Fruit fly (Drosophila melanogaster) whole organism: ENCODE results near the gene CG17687.

Experiments
- CG8478 ChIP-seq: fragments of >200 bp; optimal IDR thresholded peaks from 2 replicates; lab custom pipeline; 2018; ENCODE audit warnings: inconsistent platforms
- Dll ChIP-seq: fragments of >200 bp; optimal IDR thresholded peaks from 2 replicates; lab custom pipeline; 2017
- EcR ChIP-seq, 2 experiments: fragments of >200 bp; optimal IDR thresholded peaks; 2 replicates each; lab custom pipeline; 2017; ENCODE audit warnings: missing biosample characterization in 2 of 2, missing genetic modification characterization in 2 of 2, missing genetic modification reagents in 2 of 2
- pan ChIP-seq: fragments of >200 bp; optimal IDR thresholded peaks from 2 replicates; lab custom pipeline; 2017
- psq ChIP-seq: fragments of >200 bp; optimal IDR thresholded peaks from 2 replicates; lab custom pipeline; 2017
- usp ChIP-seq: fragments of >200 bp; optimal IDR thresholded peaks from 2 replicates; lab custom pipeline; 2017; ENCODE audit warnings: missing biosample characterization, missing genetic modification characterization, mixed read lengths

The CG17687 gene

DNA sequence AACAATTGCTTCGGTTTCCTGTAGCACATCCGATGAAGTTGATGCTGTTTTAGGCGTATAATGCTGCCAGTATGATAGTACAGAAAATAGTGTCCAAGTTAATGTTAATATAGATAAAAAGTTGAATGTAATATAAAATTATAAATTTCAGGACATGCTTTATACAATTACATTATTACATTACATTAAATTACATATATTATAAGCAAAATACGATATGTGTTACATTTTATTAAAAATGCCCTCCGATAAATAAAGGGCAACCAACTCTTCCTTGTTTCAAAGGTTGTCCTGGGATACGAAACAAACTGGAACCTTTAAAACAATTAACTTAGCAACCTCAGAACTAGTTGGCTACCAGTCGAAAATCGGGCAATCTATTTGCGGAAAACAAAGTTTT, at the start of gene CG17687:
Gene CG17687 (plus strand): TSS at position 301 of the 400 bp plus-strand sequence.
- TF ChIP-seq usp (GFP tag; lab: Kevin White, UChicago) = no peak
- no peak for TF ChIP-seq psq (lab: Kevin White, UChicago)
- no peak for TF ChIP-seq Dll (lab: Kevin White, UChicago)
- TF ChIP-seq EcR (GFP tag; optimal IDR thresholded peaks at IDR 0.05; lab: Kevin White, UChicago) = no peak
- no peak for TF ChIP-seq CG8478
- TF ChIP-seq pan = no peak

DNA sequence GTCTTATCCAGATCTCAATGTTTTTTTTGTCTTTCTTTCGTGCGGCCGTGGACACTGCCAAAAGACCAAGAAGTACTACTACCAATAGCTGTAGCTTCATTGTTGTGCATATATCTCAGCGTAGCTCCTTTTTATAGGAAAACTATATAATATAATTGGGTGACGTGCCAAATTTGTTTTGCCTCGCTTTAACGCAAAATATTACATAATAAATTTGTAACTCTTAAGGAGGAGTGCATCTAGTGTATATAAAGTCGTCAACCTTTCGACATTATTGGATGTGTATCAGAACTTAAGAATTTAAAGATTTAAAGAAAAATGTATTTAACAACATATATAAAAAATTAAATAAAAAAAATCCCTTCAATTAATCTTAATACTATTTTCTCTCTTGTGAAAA, 48.8 kb upstream of the CG17687 start, which contains the start of gene CG43147:
Gene CG43147 (minus strand): TSS at position 101 of the 400 bp plus-strand sequence.
- no peak for TF ChIP-seq psq (lab: Kevin White, UChicago)
- TF ChIP-seq pan = no peak
- TF ChIP-seq usp (GFP tag; lab: Kevin White, UChicago) = no peak
- TF ChIP-seq Dll (lab: Kevin White, UChicago) = no peak
- TF ChIP-seq EcR (GFP tag; optimal IDR thresholded peaks at IDR 0.05; lab: Kevin White, UChicago) = no peak
- no peak for TF ChIP-seq CG8478

DNA sequence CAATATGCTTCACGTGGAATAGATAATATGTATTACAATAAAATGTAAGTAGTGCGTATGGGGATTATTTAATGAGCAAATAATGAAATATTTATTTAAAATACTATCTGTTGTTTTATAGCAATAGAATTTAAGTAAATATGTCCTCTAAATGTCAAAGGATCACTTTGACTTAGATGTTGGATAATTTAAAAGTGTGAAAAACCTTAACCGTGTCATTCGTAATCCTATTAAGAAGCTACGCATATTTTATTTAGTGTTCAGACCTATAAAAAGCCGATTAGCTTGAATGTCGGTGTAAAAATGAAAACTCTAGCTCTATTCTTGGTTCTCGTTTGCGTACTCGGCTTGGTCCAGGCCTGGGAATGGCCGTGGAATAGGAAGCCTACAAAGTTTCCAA, 47.5 kb upstream of the CG17687 start, which contains the start of gene SP:
Gene SP (plus strand): TSS at position 301 of the 400 bp plus-strand sequence.
- no peak for TF ChIP-seq pan

DNA sequence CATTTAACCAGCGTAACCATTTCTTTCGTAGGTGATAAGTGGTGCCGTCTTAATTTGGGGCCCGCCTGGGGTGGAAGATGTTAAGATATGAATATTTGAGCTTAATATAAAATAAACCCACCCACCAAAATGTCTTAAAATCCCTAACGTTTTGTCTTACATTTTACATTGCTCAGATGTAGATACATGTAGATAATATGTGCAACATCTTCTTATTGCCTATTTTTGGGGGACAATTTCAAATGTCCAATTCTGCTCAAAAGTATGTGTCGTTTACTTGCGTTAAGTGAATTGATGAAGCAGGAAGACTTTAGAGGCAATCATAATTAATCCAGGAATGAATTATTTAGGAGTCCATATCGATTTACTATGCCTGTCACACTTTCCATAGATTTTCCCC, 47.0 kb upstream of the CG17687 start:
- TF ChIP-seq pan (no peak), Dll (lab: Kevin White, UChicago) (no peak), psq (lab: Kevin White, UChicago) (no peak), EcR (GFP tag; optimal IDR thresholded peaks at IDR 0.05; lab: Kevin White, UChicago) (no peak), CG8478 (no peak), usp (GFP tag; lab: Kevin White, UChicago) (no peak)

dm6 chr3L:13312250-13312649, 36.6 kb upstream of the CG17687 start:
- TF ChIP-seq usp (GFP tag; lab: Kevin White, UChicago) (no peak), Dll (lab: Kevin White, UChicago) (no peak), EcR (GFP tag; optimal IDR thresholded peaks at IDR 0.05; lab: Kevin White, UChicago) (no peak), CG8478 (no peak), pan (no peak), psq (lab: Kevin White, UChicago) (no peak)

dm6 chr3L:13328835-13329234, 20.0 kb upstream of the CG17687 start, which contains the start of gene CG14113:
CG14113 (plus strand) TSS chr3L:13329135.
- TF ChIP-seq CG8478 = no peak

DNA sequence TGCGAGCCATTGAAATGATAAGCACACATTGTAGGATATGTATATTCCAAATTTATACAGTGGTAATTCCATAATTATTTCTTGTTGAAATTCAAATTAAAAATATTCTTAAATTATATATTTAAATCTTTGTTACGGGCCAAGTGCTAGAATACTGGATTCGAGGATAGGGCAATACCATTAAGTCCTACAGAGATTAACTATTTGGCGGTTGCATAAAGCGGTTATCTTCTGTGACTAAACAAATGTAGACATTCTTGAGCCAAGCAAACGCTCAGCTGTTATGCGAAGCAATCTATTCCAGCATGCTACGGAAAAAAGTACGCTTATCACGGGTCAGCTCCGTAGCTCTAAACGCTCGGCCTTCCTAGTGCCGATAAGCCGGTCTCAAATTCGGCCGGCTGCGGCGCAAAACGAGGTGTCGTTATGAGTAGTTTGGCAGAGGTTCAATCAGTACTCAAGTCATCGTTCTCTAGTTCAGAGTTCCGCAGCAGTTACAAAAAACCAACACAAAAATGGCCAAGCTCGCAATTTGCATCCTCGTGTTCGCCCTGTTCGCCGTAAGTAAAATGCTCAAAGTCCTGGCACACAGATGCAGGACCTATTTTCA, 7.4 kb downstream of the CG17687 start, which contains the start of gene Nplp2:
Gene Nplp2 (plus strand): TSS at position 293 of the 610 bp plus-strand sequence.
- TF ChIP-seq EcR (GFP tag; optimal IDR thresholded peaks at IDR 0.05; lab: Kevin White, UChicago) (no peak), usp (GFP tag; lab: Kevin White, UChicago) (no peak), CG8478 (no peak), psq (lab: Kevin White, UChicago) (no peak), pan (no peak), Dll (lab: Kevin White, UChicago) (no peak)

DNA sequence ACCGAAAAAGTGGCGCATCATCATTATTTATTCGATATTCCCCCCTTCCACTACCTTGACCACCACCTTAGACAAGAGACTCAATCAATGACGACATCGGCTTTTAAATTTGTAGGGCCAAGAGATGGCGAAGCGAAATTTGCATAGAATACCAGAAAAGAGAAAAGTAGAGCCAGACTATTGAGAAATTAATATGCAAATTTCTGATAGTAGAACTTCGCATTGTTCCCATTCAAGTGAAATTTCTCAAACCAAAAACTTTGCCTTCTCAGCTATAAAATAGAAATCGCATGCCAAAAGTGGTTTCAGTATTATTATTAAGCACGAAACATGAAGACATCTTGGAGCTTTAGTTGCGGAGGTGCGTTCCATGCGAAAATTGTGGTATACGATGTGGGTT, 28.8 kb downstream of the CG17687 start, which contains the start of gene CG14111:
Gene CG14111 (plus strand): TSS at position 301 of the 400 bp plus-strand sequence.
- TF ChIP-seq CG8478 = no peak

DNA sequence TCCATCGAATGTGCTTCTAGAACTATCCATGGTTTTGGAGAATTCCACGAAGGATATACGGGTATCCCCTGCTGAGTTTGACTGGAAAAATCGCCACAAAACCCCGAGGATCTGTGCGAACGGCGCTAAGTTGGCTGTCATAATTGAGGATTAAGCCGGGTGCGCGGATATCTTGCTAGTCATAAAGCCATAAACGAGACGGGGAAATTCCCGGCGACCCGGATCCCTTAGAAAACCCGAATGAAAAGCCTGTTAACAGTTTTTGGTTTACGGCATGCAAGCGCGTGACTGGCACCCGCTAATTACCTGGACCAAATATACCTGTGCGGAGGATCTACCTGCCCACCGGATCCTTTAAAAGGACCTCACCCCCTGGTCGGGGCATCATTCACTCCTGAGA, 29.4 kb downstream of the CG17687 start, which contains the start of gene SNCF:
Gene SNCF (plus strand): TSS at position 382 of the 400 bp plus-strand sequence.
- TF ChIP-seq CG8478 (no peak), usp (GFP tag; lab: Kevin White, UChicago) (no peak), psq (lab: Kevin White, UChicago) (no peak), EcR (GFP tag; optimal IDR thresholded peaks at IDR 0.05; lab: Kevin White, UChicago) (no peak), pan (no peak), Dll (lab: Kevin White, UChicago) (no peak)

dm6 chr3L:13381160-13381559, 32.3 kb downstream of the CG17687 start, which contains the start of gene CG14107:
CG14107 (minus strand) TSS chr3L:13381346.
- TF ChIP-seq CG8478 (no peak), pan (no peak), psq (lab: Kevin White, UChicago) (no peak), usp (GFP tag; lab: Kevin White, UChicago) (no peak)

DNA sequence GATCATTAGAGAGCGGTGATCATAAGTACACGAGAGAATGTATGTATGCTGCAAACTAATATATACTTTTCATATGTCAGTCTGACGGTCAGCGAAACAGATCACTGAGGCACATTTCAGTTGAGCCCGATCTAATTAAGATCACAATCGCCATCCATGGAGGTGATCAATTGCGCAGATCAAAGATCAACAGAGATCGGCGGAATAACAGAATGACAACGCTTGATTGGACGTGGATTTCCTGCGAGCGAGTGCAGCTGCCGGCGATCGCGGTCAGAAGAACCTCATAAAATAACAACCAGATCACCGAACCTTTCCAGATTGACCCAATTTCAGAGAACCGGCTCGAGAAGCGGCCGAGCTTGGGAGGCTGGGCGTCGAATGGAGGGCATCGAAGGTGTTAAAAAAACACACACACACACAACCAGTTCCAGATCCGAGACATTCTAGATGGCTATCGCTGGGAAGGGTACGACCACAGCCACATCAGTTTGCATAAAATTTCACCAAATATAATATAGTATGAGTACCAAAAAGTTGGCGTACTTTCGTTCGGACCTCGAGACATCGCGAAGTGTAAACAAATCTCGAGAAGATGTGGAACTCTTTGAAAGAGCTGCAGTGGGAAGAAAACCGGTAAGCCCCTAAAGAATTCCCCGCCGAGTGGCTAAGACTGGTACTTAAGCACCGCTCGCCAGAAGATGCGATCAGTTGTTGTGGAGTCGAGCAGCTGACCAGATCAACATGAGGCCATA, 33.4 kb downstream of the CG17687 start, which contains the start of gene ImpL1:
Gene ImpL1 (plus strand): TSS at position 705 of the 755 bp plus-strand sequence.
- TF ChIP-seq psq (lab: Kevin White, UChicago) (no peak), CG8478 (no peak), usp (GFP tag; lab: Kevin White, UChicago) (no peak), pan (no peak), EcR (GFP tag; optimal IDR thresholded peaks at IDR 0.05; lab: Kevin White, UChicago) (no peak), Dll (lab: Kevin White, UChicago) (no peak)

dm6 chr3L:13384489-13384888, 35.7 kb downstream of the CG17687 start, which contains the start of gene CG14110:
CG14110 (plus strand) TSS chr3L:13384789.
- TF ChIP-seq pan (no peak), EcR (GFP tag; optimal IDR thresholded peaks at IDR 0.05; lab: Kevin White, UChicago) (no peak), Dll (lab: Kevin White, UChicago) (no peak)
